Worm (Caenorhabditis elegans) whole organism, early embryonic: ENCODE measurements around the gene irld-57.

Experiments used
- B0310.2 ChIP-seq: sonication (generic microtip); optimal IDR thresholded peaks from 2 replicates; lab custom pipeline; 2016; ENCODE audit warnings: mild to moderate bottlenecking, missing genetic modification characterization, missing compliant biosample characterization
- ama-1 ChIP-seq: fragments of 150-350 bp; optimal IDR thresholded peaks from 2 replicates; lab custom pipeline; 2014
- ceh-13 ChIP-seq: fragments of 200-800 bp; sonication (Bioruptor generic); optimal IDR thresholded peaks from 2 replicates; lab custom pipeline; 2018; ENCODE audit warnings: mild to moderate bottlenecking, missing genetic modification characterization, missing compliant biosample characterization
- ceh-36 ChIP-seq: sonication (generic microtip); optimal IDR thresholded peaks from 2 replicates; lab custom pipeline; 2016; ENCODE audit warnings: missing genetic modification characterization, inconsistent platforms, missing compliant biosample characterization
- flt-1 ChIP-seq: fragments of 200-800 bp; sonication (Bioruptor generic); IDR thresholded peaks from 2 replicates; pipeline ENCODE4 v1.3.6; 2022; ENCODE audit warnings: missing genetic modification characterization, missing compliant biosample characterization
- hmbx-1 ChIP-seq: sonication (generic microtip); optimal IDR thresholded peaks from 2 replicates; lab custom pipeline; 2016; ENCODE audit warnings: mild to moderate bottlenecking, missing genetic modification characterization, missing compliant biosample characterization
- hmg-4 ChIP-seq: fragments of 200-800 bp; sonication (Bioruptor generic); optimal IDR thresholded peaks from 2 replicates; lab custom pipeline; 2018; ENCODE audit warnings: mild to moderate bottlenecking, missing genetic modification characterization, missing compliant biosample characterization
- pes-1 ChIP-seq: fragments of 200-800 bp; sonication (Bioruptor generic); IDR thresholded peaks from 2 replicates; pipeline ENCODE4 v1.3.6; 2022; ENCODE audit warnings: missing genetic modification reagents, missing genetic modification characterization, missing compliant biosample characterization
- scrt-1 ChIP-seq: fragments of 200-800 bp; sonication (Bioruptor generic); IDR thresholded peaks from 2 replicates; pipeline ENCODE4 v1.3.6; 2022; ENCODE audit warnings: missing genetic modification characterization, missing compliant biosample characterization
- sea-1 ChIP-seq: fragments of 200-800 bp; sonication (Bioruptor generic); conservative IDR thresholded peaks from 2 replicates; pipeline ENCODE4 v1.3.6; 2022; ENCODE audit warnings: missing genetic modification characterization, missing compliant biosample characterization
- tbx-11 ChIP-seq: fragments of 200-800 bp; sonication (Bioruptor generic); IDR thresholded peaks from 2 replicates; pipeline ENCODE4 v1.3.6; 2022; ENCODE audit warnings: missing genetic modification characterization, missing compliant biosample characterization
- tbx-37 ChIP-seq: fragments of 200-800 bp; sonication (Bioruptor generic); conservative IDR thresholded peaks from 2 replicates; pipeline ENCODE4 v1.3.6; 2022; ENCODE audit warnings: missing genetic modification reagents, missing genetic modification characterization, missing compliant biosample characterization

DNA sequence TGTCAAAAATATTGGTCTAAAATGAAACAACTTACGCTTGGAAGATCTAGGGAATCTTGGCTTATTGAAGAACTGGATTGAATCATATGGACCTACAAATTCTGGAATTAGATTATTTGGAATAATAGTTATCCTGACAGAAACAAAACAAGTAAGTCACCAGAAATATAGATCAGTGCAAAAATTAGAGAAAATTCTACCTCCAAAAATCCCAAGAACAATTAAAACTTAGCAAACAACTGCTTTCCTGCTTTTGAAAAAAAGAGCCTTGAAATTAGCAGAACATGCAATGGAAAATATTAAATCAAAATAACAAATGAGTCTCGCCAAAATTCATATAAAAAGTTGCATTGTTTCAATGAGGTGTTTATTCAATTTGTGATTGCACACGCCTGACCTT, 46.6 kb upstream of the irld-57 start, which contains the start of gene nhr-60:
- TF ChIP-seq ama-1 (lab: Kevin White, UChicago), result no peak
- TF ChIP-seq B0310.2 (tag; lab: Kevin White, UChicago), result no peak
- TF ChIP-seq hmbx-1, result no peak
- TF ChIP-seq ceh-36, result no peak
- no peak for TF ChIP-seq tbx-11 (GFP tag; lab: Robert Waterston, UW)
- TF ChIP-seq tbx-37 (GFP tag; lab: Robert Waterston, UW), result no peak
- no peak for TF ChIP-seq sea-1
- TF ChIP-seq flt-1 (GFP tag; lab: Robert Waterston, UW), result no peak
- no peak for TF ChIP-seq pes-1
- no peak for TF ChIP-seq hmg-4 (GFP tag; lab: Kevin White, UChicago)
- TF ChIP-seq ceh-13 (GFP tag; lab: Kevin White, UChicago), result no peak
- no peak for TF ChIP-seq scrt-1
